Worm (Caenorhabditis elegans) whole organism, L4/young adult: ENCODE data around the gene fbxa-36.
"Not testable (repeated sequence)": the region's sequence is repeated elsewhere in the genome, so short reads cannot be mapped to it uniquely, and the experiment has no call there.

Experiments
- W03F9.2 ChIP-seq: fragments of 150-350 bp; optimal IDR thresholded peaks from 2 replicates; lab custom pipeline; 2014; ENCODE audit warnings: missing biosample characterization, missing genetic modification characterization
- dao-5 ChIP-seq: sonication (generic microtip); optimal IDR thresholded peaks from 2 replicates; lab custom pipeline; 2016; ENCODE audit warnings: missing genotype, missing genetic modification characterization, moderate library complexity, missing compliant biosample characterization
- him-1 ChIP-seq: sonication (generic microtip); optimal IDR thresholded peaks from 2 replicates; lab custom pipeline; 2016; ENCODE audit warnings: missing genotype, missing genetic modification reagents, missing genetic modification characterization, missing compliant biosample characterization

fbxa-36 gene

DNA sequence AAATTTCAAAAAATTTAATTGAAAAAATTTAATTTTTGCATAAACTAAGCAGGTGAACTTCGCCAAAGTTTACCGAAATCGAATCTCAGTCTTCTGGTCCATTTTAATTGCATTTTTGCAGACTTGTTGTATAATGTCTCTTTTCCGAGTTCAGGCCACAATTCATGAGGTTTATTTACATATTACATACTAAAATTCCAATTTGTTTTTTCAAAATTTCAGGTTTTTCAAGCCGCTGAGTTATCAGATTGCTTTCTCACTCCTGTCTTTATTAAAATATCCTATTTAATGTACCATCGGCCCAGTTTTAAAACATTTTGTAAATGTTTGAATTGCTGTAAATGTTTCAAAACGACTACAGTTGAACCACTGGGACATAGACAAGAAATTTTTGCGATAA is 36.5 kb downstream of the fbxa-36 start, which contains the start of gene fbxa-208:
TSS of gene fbxa-208 (plus strand) at position 301 of the 400 bp plus-strand sequence.
- TF ChIP-seq dao-5, him-1, W03F9.2 (tag; lab: Kevin White, UChicago): not testable (repeated sequence)

- TF ChIP-seq dao-5 (tag; lab: Kevin White, UChicago) (no peak), W03F9.2 (tag; lab: Kevin White, UChicago) (no peak), him-1 (tag; lab: Kevin White, UChicago) (no peak)
Measured at ce11 chrIII:1249111-1249583, 43.9 kb downstream of the fbxa-36 start, which contains the start of the genes fbxa-76 and fbxa-77. TSS of gene fbxa-76 (minus strand) at chrIII:1249161. TSS of gene fbxa-77 (plus strand) at chrIII:1249475.

ce11 chrIII:1248335-1248734 is 44.7 kb downstream of the fbxa-36 start:
- TF ChIP-seq W03F9.2 (tag; lab: Kevin White, UChicago) (no peak), him-1 (tag; lab: Kevin White, UChicago) (no peak), dao-5 (tag; lab: Kevin White, UChicago) (no peak)

DNA sequence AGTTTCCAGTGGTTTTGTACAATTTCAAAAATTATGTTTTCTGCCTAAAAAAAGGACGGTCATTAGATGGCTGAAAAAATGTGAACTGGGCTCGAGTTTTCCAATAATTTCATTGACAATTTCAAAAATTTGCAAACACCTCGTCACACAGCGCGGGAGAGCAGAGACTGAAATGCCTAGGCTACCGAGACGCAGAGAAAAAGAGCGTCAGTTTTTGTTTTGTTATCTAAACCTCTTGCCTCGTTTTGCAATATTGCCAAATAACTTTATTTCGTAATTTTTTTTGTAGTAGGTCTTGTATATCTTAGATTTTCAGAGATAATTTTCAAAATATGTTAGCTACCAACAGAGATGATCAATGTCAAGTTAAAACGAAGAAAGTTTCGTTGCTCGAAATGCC is 49.8 kb downstream of the fbxa-36 start, which contains the start of gene fbxa-63:
TSS of gene fbxa-63 (plus strand) at position 310 of the 400 bp plus-strand sequence.
- no peak for TF ChIP-seq W03F9.2 (tag; lab: Kevin White, UChicago)
